Worm (Caenorhabditis elegans): ENCODE results near the gene itm-2.

The itm-2 gene

ce11 chrX:5485284-5485927 is 40.4 kb downstream of the itm-2 start (continued):
- TF ChIP-seq lin-35 (GFP tag; optimal IDR thresholded peaks at IDR 0.05): no peak
- no peak for TF ChIP-seq dpl-1 (GFP tag; optimal IDR thresholded peaks at IDR 0.05)
- no peak for TF ChIP-seq F49E8.2 (tag; optimal IDR thresholded peaks at IDR 0.05; ENCODE audit: insufficient read depth)
- no peak for TF ChIP-seq B0019.2 (GFP tag; conservative IDR thresholded peaks at IDR 0.05)
- TF ChIP-seq ztf-25 (GFP tag; IDR thresholded peaks at IDR 0.05): 0 out of 2 replicates have a peak, but pooled peaks have one; percentile 28
- TF ChIP-seq nhr-179 (tag; optimal IDR thresholded peaks at IDR 0.05): no peak
- no peak for TF ChIP-seq T07F8.4 (tag; optimal IDR thresholded peaks at IDR 0.05)
- TF ChIP-seq F52B5.7 (tag; optimal IDR thresholded peaks at IDR 0.05): no peak
- no peak for TF ChIP-seq ama-1 (optimal IDR thresholded peaks at IDR 0.05)
- no peak for TF ChIP-seq ama-1 (GFP tag; optimal IDR thresholded peaks at IDR 0.05)
- no peak for TF ChIP-seq aptf-2 (GFP tag; conservative IDR thresholded peaks at IDR 0.05)
- TF ChIP-seq nhr-120 (GFP tag; IDR thresholded peaks at IDR 0.05): no peak
- peak; percentile 78 for TF ChIP-seq B0261.1 (tag; optimal IDR thresholded peaks at IDR 0.05)
- no peak for TF ChIP-seq ztf-6 (GFP tag; IDR thresholded peaks at IDR 0.05)
- no peak for TF ChIP-seq egrh-3 (GFP tag; IDR thresholded peaks at IDR 0.05)
- no peak for TF ChIP-seq F39B2.1 (GFP tag; IDR thresholded peaks at IDR 0.05)
- TF ChIP-seq unc-130 (GFP tag; optimal IDR thresholded peaks at IDR 0.05): no peak
- no peak for TF ChIP-seq atf-7 (tag; optimal IDR thresholded peaks at IDR 0.05)
- TF ChIP-seq snpc-4 (GFP tag; optimal IDR thresholded peaks at IDR 0.05): peak; percentile 15
- peak in 3 of 4 experiments; percentile 5 to 56 (median 6) for TF ChIP-seq snpc-4 (tag; optimal IDR thresholded peaks at IDR 0.05)
- no peak for TF ChIP-seq rcor-1 (GFP tag; IDR thresholded peaks at IDR 0.05)
- no peak for TF ChIP-seq gei-17 (GFP tag; optimal IDR thresholded peaks at IDR 0.05)
- TF ChIP-seq nhr-27 (tag; optimal IDR thresholded peaks at IDR 0.05): no peak
- TF ChIP-seq D2030.7 (GFP tag; IDR thresholded peaks at IDR 0.05): peak; percentile 73; the same call in 1 of the 2 replicates
- 0 out of 2 replicates have a peak, but pooled peaks have one; percentile 22 for TF ChIP-seq Y56A3A.18 (GFP tag; IDR thresholded peaks at IDR 0.05)

ce11 chrX:5485931-5486537 is 41.1 kb downstream of the itm-2 start, which contains the start of gene C25F6.1:
Gene C25F6.1 (plus strand): TSS chrX:5486487.
- TF ChIP-seq ztf-18 (tag; optimal IDR thresholded peaks at IDR 0.05) (peak; percentile 78), madf-10 (tag; optimal IDR thresholded peaks at IDR 0.05) (no peak)

ce11 chrX:5488867-5489266 is 43.9 kb downstream of the itm-2 start:
- TF ChIP-seq Y56A3A.18 (GFP tag; IDR thresholded peaks at IDR 0.05): no peak
- TF ChIP-seq ztf-22 (GFP tag; optimal IDR thresholded peaks at IDR 0.05): no peak
- TF ChIP-seq zfh-2 (GFP tag; conservative IDR thresholded peaks at IDR 0.05): 0 out of 2 replicates have a peak, but pooled peaks have one; percentile 17

ce11 chrX:5489538-5489937 is 44.6 kb downstream of the itm-2 start, which contains the start of gene F55D1.1:
Gene F55D1.1 (plus strand): TSS chrX:5489838.
- no peak for TF ChIP-seq attf-5 (GFP tag; optimal IDR thresholded peaks at IDR 0.05)
- no peak for TF ChIP-seq dox-1 (GFP tag; IDR thresholded peaks at IDR 0.05)

ce11 chrX:5492820-5493382 is 47.9 kb downstream of the itm-2 start, which contains the start of the genes bus-8A and bus-8B:
Gene bus-8A (plus strand): TSS chrX:5492915.
Gene bus-8B (plus strand): TSS chrX:5493332.
- no peak for TF ChIP-seq akir-1 (GFP tag; optimal IDR thresholded peaks at IDR 0.05)
- TF ChIP-seq zfh-2 (GFP tag; conservative IDR thresholded peaks at IDR 0.05): 0 out of 2 replicates have a peak, but pooled peaks have one; percentile 34
- no peak for TF ChIP-seq F55B11.4 (tag; optimal IDR thresholded peaks at IDR 0.05; ENCODE audit: borderline replicate concordance, insufficient read depth)
- TF ChIP-seq zim-3 (tag; optimal IDR thresholded peaks at IDR 0.05): no peak

All from whole organism, young adult.